Fruit fly (Drosophila melanogaster): ENCODE results near the gene CG32212.
A peak's percentile ranks its signal among the peaks of the same experiment; 100 is the strongest.
"Not testable (repeated sequence)": the region's sequence is repeated elsewhere in the genome, so short reads cannot be mapped to it uniquely, and the experiment has no call there.

Gene CG32212

dm6 chr3L:19475478-19475877 is 11.9 kb upstream of the CG32212 start, which contains the start of the genes CG18294 and CG32213:
Gene CG18294, minus strand, starts transcription at chr3L:19475578.
Gene CG32213, plus strand, starts transcription at chr3L:19475839.
- TF ChIP-seq CG34367, CG8301, CG9948 (tag; optimal IDR thresholded peaks at IDR 0.05): not testable (repeated sequence)

dm6 chr3L:19481209-19481608 is 6.2 kb upstream of the CG32212 start:
- TF ChIP-seq CG14655 (GFP tag; optimal IDR thresholded peaks at IDR 0.05) (no peak), rn (GFP tag; IDR thresholded peaks at IDR 0.05) (no peak), CG4496 (GFP tag; IDR thresholded peaks at IDR 0.05) (0 out of 3 replicates have a peak, but pooled peaks have one; percentile 30), fd96Ca (GFP tag; IDR thresholded peaks at IDR 0.05) (0 out of 3 replicates have a peak, but pooled peaks have one; percentile 10), CG8301 (tag; optimal IDR thresholded peaks at IDR 0.05) (no peak), CG8159 (tag; optimal IDR thresholded peaks at IDR 0.05) (no peak)

- TF ChIP-seq Pif1A (GFP tag; optimal IDR thresholded peaks at IDR 0.05) (no peak), CG10348 (GFP tag; IDR thresholded peaks at IDR 0.05) (no peak), CG9948 (tag; optimal IDR thresholded peaks at IDR 0.05) (no peak)
Measured at dm6 chr3L:19482014-19482413, 5.3 kb upstream of the CG32212 start.

- no peak for TF ChIP-seq CG13204 (GFP tag; optimal IDR thresholded peaks at IDR 0.05)
- TF ChIP-seq CG12605 (GFP tag; IDR thresholded peaks at IDR 0.05) = no peak
- TF ChIP-seq CG8159 (tag; optimal IDR thresholded peaks at IDR 0.05) = no peak
- TF ChIP-seq CG14655 (GFP tag; optimal IDR thresholded peaks at IDR 0.05) = no peak
- no peak for TF ChIP-seq CG17806 (tag; optimal IDR thresholded peaks at IDR 0.05)
- TF ChIP-seq CG15710 (tag; optimal IDR thresholded peaks at IDR 0.05) = no peak
- no peak for TF ChIP-seq CG10348 (GFP tag; IDR thresholded peaks at IDR 0.05)
- TF ChIP-seq Pif1B (GFP tag; optimal IDR thresholded peaks at IDR 0.05) = no peak
- TF ChIP-seq CG32121 (GFP tag; IDR thresholded peaks at IDR 0.05) = no peak
- TF ChIP-seq Pif1A (GFP tag; optimal IDR thresholded peaks at IDR 0.05) = no peak
- TF ChIP-seq D1 (tag; optimal IDR thresholded peaks at IDR 0.05) = no peak
- no peak for TF ChIP-seq Ets98B (GFP tag; IDR thresholded peaks at IDR 0.05)
- no peak for TF ChIP-seq CG9948 (tag; optimal IDR thresholded peaks at IDR 0.05)
- no peak for TF ChIP-seq fd96Ca (GFP tag; IDR thresholded peaks at IDR 0.05)
- no peak for TF ChIP-seq gl (tag; optimal IDR thresholded peaks at IDR 0.05)
- no peak for TF ChIP-seq Snoo (tag; optimal IDR thresholded peaks at IDR 0.05)
- no peak for TF ChIP-seq rn (GFP tag; IDR thresholded peaks at IDR 0.05)
- no peak for TF ChIP-seq CG34367 (tag; optimal IDR thresholded peaks at IDR 0.05)
Measured at dm6 chr3L:19483007-19483406, 4.4 kb upstream of the CG32212 start.

- TF ChIP-seq CG4496 (GFP tag; IDR thresholded peaks at IDR 0.05) = no peak
- TF ChIP-seq Pif1A (GFP tag; optimal IDR thresholded peaks at IDR 0.05) = no peak
- no peak for TF ChIP-seq CG15710 (tag; optimal IDR thresholded peaks at IDR 0.05)
- no peak for TF ChIP-seq rn (GFP tag; IDR thresholded peaks at IDR 0.05)
- TF ChIP-seq Ets98B (GFP tag; IDR thresholded peaks at IDR 0.05) = no peak
- TF ChIP-seq Pif1B (GFP tag; optimal IDR thresholded peaks at IDR 0.05) = no peak
- TF ChIP-seq CG17806 (tag; optimal IDR thresholded peaks at IDR 0.05) = no peak
- TF ChIP-seq fd96Ca (GFP tag; IDR thresholded peaks at IDR 0.05) = no peak
- no peak for TF ChIP-seq CG12605 (GFP tag; IDR thresholded peaks at IDR 0.05)
- no peak for TF ChIP-seq CG13204 (GFP tag; optimal IDR thresholded peaks at IDR 0.05)
- no peak for TF ChIP-seq CG32121 (GFP tag; IDR thresholded peaks at IDR 0.05)
- no peak for TF ChIP-seq EcR (GFP tag; optimal IDR thresholded peaks at IDR 0.05)
- no peak for TF ChIP-seq CG10348 (GFP tag; IDR thresholded peaks at IDR 0.05)
- TF ChIP-seq Snoo (tag; optimal IDR thresholded peaks at IDR 0.05) = no peak
- no peak for TF ChIP-seq CG9948 (tag; optimal IDR thresholded peaks at IDR 0.05)
Measured at dm6 chr3L:19486398-19486797, 962 bp upstream of the CG32212 start, which contains the start of gene brv1. Gene brv1, minus strand, starts transcription at chr3L:19486498.

- TF ChIP-seq CG8159 (tag; optimal IDR thresholded peaks at IDR 0.05) = no peak
- no peak for TF ChIP-seq Ets98B (GFP tag; IDR thresholded peaks at IDR 0.05)
- no peak for TF ChIP-seq rn (GFP tag; IDR thresholded peaks at IDR 0.05)
- no peak for TF ChIP-seq fd96Ca (GFP tag; IDR thresholded peaks at IDR 0.05)
- no peak for TF ChIP-seq gl (tag; optimal IDR thresholded peaks at IDR 0.05)
- no peak for TF ChIP-seq D1 (tag; optimal IDR thresholded peaks at IDR 0.05)
- TF ChIP-seq CG15710 (tag; optimal IDR thresholded peaks at IDR 0.05) = no peak
- no peak for TF ChIP-seq CG14655 (GFP tag; optimal IDR thresholded peaks at IDR 0.05)
- no peak for TF ChIP-seq CG13204 (GFP tag; optimal IDR thresholded peaks at IDR 0.05)
- TF ChIP-seq EcR (GFP tag; optimal IDR thresholded peaks at IDR 0.05) = no peak
- TF ChIP-seq CG12605 (GFP tag; IDR thresholded peaks at IDR 0.05) = no peak
- no peak for TF ChIP-seq CG9948 (tag; optimal IDR thresholded peaks at IDR 0.05)
- no peak for TF ChIP-seq CG17806 (tag; optimal IDR thresholded peaks at IDR 0.05)
- TF ChIP-seq CG8301 (tag; optimal IDR thresholded peaks at IDR 0.05) = no peak
- TF ChIP-seq Pif1B (GFP tag; optimal IDR thresholded peaks at IDR 0.05) = no peak
- TF ChIP-seq Pif1A (GFP tag; optimal IDR thresholded peaks at IDR 0.05) = no peak
- no peak for TF ChIP-seq CG10348 (GFP tag; IDR thresholded peaks at IDR 0.05)
- no peak for TF ChIP-seq CG4496 (GFP tag; IDR thresholded peaks at IDR 0.05)
Measured at dm6 chr3L:19494954-19495353, 7.6 kb downstream of the CG32212 start.

- TF ChIP-seq rn (GFP tag; IDR thresholded peaks at IDR 0.05) (no peak), CG8159 (tag; optimal IDR thresholded peaks at IDR 0.05) (no peak), CG4496 (GFP tag; IDR thresholded peaks at IDR 0.05) (no peak), EcR (GFP tag; optimal IDR thresholded peaks at IDR 0.05) (no peak)
Measured at dm6 chr3L:19495991-19496588, 8.7 kb downstream of the CG32212 start.

All from whole organism, pupa.